Fruit fly (Drosophila melanogaster): ENCODE data around the gene CG31643.

Gene CG31643

DNA sequence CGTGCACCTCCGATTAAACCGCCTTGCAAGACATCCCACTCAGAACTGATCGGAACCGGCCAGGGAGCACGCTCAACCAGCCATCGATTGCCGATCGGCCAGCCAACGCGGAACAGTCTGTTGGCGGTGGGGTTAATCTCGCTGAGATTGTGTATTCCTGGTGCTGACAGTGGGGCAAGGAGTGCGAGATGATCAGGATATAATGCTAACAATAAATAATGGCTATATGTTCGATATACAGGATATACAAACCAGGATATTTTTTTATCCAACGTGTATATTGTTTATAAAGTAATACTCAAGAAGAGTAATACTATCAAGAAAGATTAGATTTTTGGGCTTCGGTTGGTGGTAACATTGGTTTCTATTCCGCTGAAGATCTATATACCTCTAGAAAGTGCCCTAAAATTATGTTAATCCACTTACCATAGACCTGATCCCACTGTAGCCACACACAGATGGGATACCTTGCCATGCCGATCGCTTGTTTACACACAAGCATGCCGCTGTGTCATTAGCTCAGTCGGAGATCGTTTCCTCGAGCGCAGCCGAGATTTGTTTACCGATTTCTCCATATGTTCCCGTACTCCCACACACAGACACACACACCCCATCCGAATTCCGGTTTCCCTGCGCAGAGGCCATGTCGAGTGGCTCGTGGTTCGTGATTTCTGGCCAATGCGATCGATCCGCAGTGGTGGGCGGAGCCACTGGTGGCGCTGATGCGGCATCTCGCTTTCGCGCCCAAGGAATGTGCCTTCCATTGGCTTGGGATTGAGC lies 18.4 kb upstream of the CG31643 start, which contains the start of gene H2.0 (continued):
- TF ChIP-seq CG2678 (tag; optimal IDR thresholded peaks at IDR 0.05), result peak; percentile 52
- peak; percentile 26 for TF ChIP-seq CG10543 (GFP tag; optimal IDR thresholded peaks at IDR 0.05)
- TF ChIP-seq CG15011 (GFP tag; optimal IDR thresholded peaks at IDR 0.05), result no peak
- no peak for TF ChIP-seq H2.0 (GFP tag; IDR thresholded peaks at IDR 0.05)
- TF ChIP-seq disco-r (GFP tag; optimal IDR thresholded peaks at IDR 0.05), result peak; percentile 4
- no peak for TF ChIP-seq lov (optimal IDR thresholded peaks at IDR 0.05)
- no peak for TF ChIP-seq lov (GFP tag; IDR thresholded peaks at IDR 0.05)
- TF ChIP-seq dpn (GFP tag; optimal IDR thresholded peaks at IDR 0.05), result peak in 1 of 2 experiments; percentile 23
- TF ChIP-seq dmrt11E (tag; optimal IDR thresholded peaks at IDR 0.05), result peak; percentile 68
- TF ChIP-seq pnt (GFP tag; optimal IDR thresholded peaks at IDR 0.05), result peak; percentile 6
- TF ChIP-seq CG6254 (GFP tag; optimal IDR thresholded peaks at IDR 0.05), result no peak
- TF ChIP-seq HLHmδ (GFP tag; optimal IDR thresholded peaks at IDR 0.05), result peak; percentile 79
- TF ChIP-seq CG2120 (GFP tag; optimal IDR thresholded peaks at IDR 0.05), result peak; percentile 29
- 0 out of 3 replicates have a peak, but pooled peaks have one; percentile 28 for TF ChIP-seq CG11695 (GFP tag; IDR thresholded peaks at IDR 0.05)
- TF ChIP-seq scrt (GFP tag; optimal IDR thresholded peaks at IDR 0.05), result no peak
- TF ChIP-seq CG6654 (GFP tag; optimal IDR thresholded peaks at IDR 0.05), result no peak
- no peak for TF ChIP-seq chm (GFP tag; IDR thresholded peaks at IDR 0.05)
- TF ChIP-seq ATbp (GFP tag; optimal IDR thresholded peaks at IDR 0.05), result peak; percentile 21
- no peak for TF ChIP-seq dimm (GFP tag; IDR thresholded peaks at IDR 0.05)
- TF ChIP-seq sc (optimal IDR thresholded peaks at IDR 0.05), result no peak
- peak; percentile 37 for TF ChIP-seq sc (GFP tag; optimal IDR thresholded peaks at IDR 0.05)
- TF ChIP-seq Dfd (GFP tag; optimal IDR thresholded peaks at IDR 0.05), result no peak
- TF ChIP-seq az2 (GFP tag; optimal IDR thresholded peaks at IDR 0.05), result peak; percentile 27
- no peak for TF ChIP-seq yki (optimal IDR thresholded peaks at IDR 0.05)
- peak; percentile 25 for TF ChIP-seq Atf-2 (GFP tag; optimal IDR thresholded peaks at IDR 0.05)
- TF ChIP-seq Mad (GFP tag; optimal IDR thresholded peaks at IDR 0.05), result no peak
- TF ChIP-seq chn (GFP tag; optimal IDR thresholded peaks at IDR 0.05), result peak; percentile 30
- TF ChIP-seq CG7271 (tag; optimal IDR thresholded peaks at IDR 0.05), result no peak
- no peak for TF ChIP-seq CG6765 (GFP tag; optimal IDR thresholded peaks at IDR 0.05)
- TF ChIP-seq Opbp (GFP tag; IDR thresholded peaks at IDR 0.05; ENCODE audit: partially characterized antibody), result no peak
- no peak for TF ChIP-seq sob (GFP tag; IDR thresholded peaks at IDR 0.05)
- TF ChIP-seq tgo (GFP tag; IDR thresholded peaks at IDR 0.05), result no peak
- TF ChIP-seq fu2 (GFP tag; optimal IDR thresholded peaks at IDR 0.05), result no peak
- TF ChIP-seq lola (GFP tag; optimal IDR thresholded peaks at IDR 0.05), result peak in 1 of 3 experiments; percentile 65
- peak; percentile 47; the same call in 1 of the 2 replicates for TF ChIP-seq Xrp1 (GFP tag; IDR thresholded peaks at IDR 0.05)
- no peak for TF ChIP-seq so (GFP tag; IDR thresholded peaks at IDR 0.05)
- peak; percentile 62 for TF ChIP-seq CG9727 (GFP tag; optimal IDR thresholded peaks at IDR 0.05)
- TF ChIP-seq CG7372 (GFP tag; IDR thresholded peaks at IDR 0.05), result no peak
- no peak for TF ChIP-seq CG42726 (GFP tag; IDR thresholded peaks at IDR 0.05; ENCODE audit: partially characterized antibody)
- TF ChIP-seq MBD-R2 (GFP tag; IDR thresholded peaks at IDR 0.05), result no peak
- TF ChIP-seq Fer2 (tag; optimal IDR thresholded peaks at IDR 0.05), result no peak
- peak; percentile 20 for TF ChIP-seq zen (tag; optimal IDR thresholded peaks at IDR 0.05)
- TF ChIP-seq Optix (GFP tag; IDR thresholded peaks at IDR 0.05), result 0 out of 3 replicates have a peak, but pooled peaks have one; percentile 16
- no peak for TF ChIP-seq wek (GFP tag; optimal IDR thresholded peaks at IDR 0.05)
- no peak for TF ChIP-seq sisA (GFP tag; IDR thresholded peaks at IDR 0.05)
- TF ChIP-seq slbo (GFP tag; IDR thresholded peaks at IDR 0.05), result no peak
- TF ChIP-seq CG16863 (GFP tag; optimal IDR thresholded peaks at IDR 0.05), result peak; percentile 13
- peak; percentile 22 for TF ChIP-seq Xbp1 (GFP tag; optimal IDR thresholded peaks at IDR 0.05)
- TF ChIP-seq CG17328 (GFP tag; IDR thresholded peaks at IDR 0.05), result no peak
- TF ChIP-seq CG2116 (GFP tag; optimal IDR thresholded peaks at IDR 0.05), result no peak

Data from whole organism, embryonic.